Fruit fly (Drosophila melanogaster) whole organism, embryonic: ENCODE measurements around the gene CG5790.

Experiments
- Adf1 ChIP-seq: fragments of 200-800 bp; sonication (Bioruptor generic); IDR thresholded peaks from 2 replicates; pipeline ENCODE4 v1.3.6; 2022; ENCODE audit warnings: missing biosample characterization, missing genetic modification characterization
- CG1792 ChIP-seq: fragments of 200-800 bp; sonication (Bioruptor generic); optimal IDR thresholded peaks from 2 replicates; lab custom pipeline; 2016; ENCODE audit warnings: missing biosample characterization, missing genetic modification characterization
- CG2889 ChIP-seq: fragments of 200-800 bp; sonication (Bioruptor generic); IDR thresholded peaks from 3 replicates; pipeline ENCODE4 v1.3.6; 2022; ENCODE audit warnings: missing biosample characterization, missing genetic modification characterization
- CG31365 ChIP-seq: fragments of 200-800 bp; sonication (Bioruptor generic); optimal IDR thresholded peaks from 2 replicates; lab custom pipeline; 2018; ENCODE audit warnings: missing biosample characterization, mild to moderate bottlenecking, missing genetic modification characterization
- CG9727 ChIP-seq: fragments of 200-800 bp; sonication (Bioruptor generic); optimal IDR thresholded peaks from 3 replicates; lab custom pipeline; 2017; ENCODE audit warnings: missing biosample characterization, mild to moderate bottlenecking, missing genetic modification characterization
- Med ChIP-seq: fragments of 200-800 bp; sonication (Bioruptor generic); peaks from one replicate; lab custom pipeline; 2016; ENCODE audit warnings: missing biosample characterization, missing genetic modification characterization, mild to moderate bottlenecking, inconsistent platforms, moderate library complexity
- gsb-n ChIP-seq: fragments of 200-800 bp; sonication (Bioruptor generic); optimal IDR thresholded peaks from 3 replicates; lab custom pipeline; 2018; ENCODE audit warnings: missing biosample characterization, mild to moderate bottlenecking, missing genetic modification characterization
- mirr ChIP-seq: fragments of 200-800 bp; sonication (Bioruptor generic); optimal IDR thresholded peaks from 3 replicates; lab custom pipeline; 2018; ENCODE audit warnings: missing biosample characterization, mild to moderate bottlenecking, missing genetic modification characterization
- pfk ChIP-seq: fragments of 200-800 bp; sonication (Bioruptor generic); optimal IDR thresholded peaks from 2 replicates; lab custom pipeline; 2018; ENCODE audit warnings: missing biosample characterization, mild to moderate bottlenecking, missing genetic modification characterization, moderate library complexity
- tio ChIP-seq: fragments of 200-800 bp; sonication (Bioruptor generic); optimal IDR thresholded peaks from 2 replicates; lab custom pipeline; 2017; ENCODE audit warnings: missing biosample characterization, missing genetic modification characterization, inconsistent platforms
- twi ChIP-seq: fragments of 200-800 bp; optimal IDR thresholded peaks from 2 replicates; lab custom pipeline; 2019; ENCODE audit warnings: missing biosample characterization, mild to moderate bottlenecking, missing genetic modification characterization, moderate library complexity

DNA sequence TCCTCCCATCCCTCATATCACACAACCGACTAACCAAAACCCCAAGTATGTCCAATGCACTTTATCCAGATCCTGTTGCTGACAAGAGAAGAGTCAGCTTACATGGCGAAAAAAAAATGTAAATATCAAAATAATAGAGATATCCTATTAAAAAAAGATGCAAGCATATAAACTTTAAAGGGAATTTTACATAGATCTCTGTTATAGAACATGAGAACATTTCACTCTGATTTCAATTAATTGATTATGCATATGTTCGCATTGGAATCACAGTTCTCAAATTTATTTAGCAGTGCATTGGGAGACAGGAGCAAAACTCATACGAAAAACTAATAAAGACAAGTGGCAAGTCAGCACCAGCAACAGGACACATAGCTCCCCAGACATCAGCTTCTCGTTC, 13.2 kb downstream of the CG5790 start:
- TF ChIP-seq mirr (no peak), CG2889 (GFP tag; lab: Robert Waterston, UW) (no peak), tio (GFP tag; lab: Kevin White, UChicago) (no peak), CG31365 (tag; lab: Kevin White, UChicago) (no peak), pfk (GFP tag; lab: Kevin White, UChicago) (no peak), Med (peak; percentile 43), CG9727 (GFP tag; lab: Kevin White, UChicago) (no peak), gsb-n (tag; lab: Kevin White, UChicago) (no peak), CG1792 (GFP tag; lab: Kevin White, UChicago) (no peak), twi (tag; lab: Kevin White, UChicago) (no peak), Adf1 (GFP tag; lab: Robert Waterston, UW) (no peak)
